Fruit fly (Drosophila melanogaster) whole organism, prepupa: ENCODE measurements around the gene alpha-Est4.
A peak's percentile ranks its signal among the peaks of the same experiment; 100 is the strongest.

Experiments
- Blimp-1 ChIP-seq: fragments of 200-800 bp; sonication (Bioruptor generic); optimal IDR thresholded peaks from 3 replicates; lab custom pipeline; 2017; ENCODE audit warnings: missing biosample characterization, missing genetic modification characterization, mild to moderate bottlenecking, moderate library complexity, missing genetic modification reagents
- CG10631 ChIP-seq: fragments of 200-800 bp; sonication (Bioruptor generic); optimal IDR thresholded peaks from 2 replicates; lab custom pipeline; 2016; ENCODE audit warnings: missing biosample characterization, missing genetic modification characterization
- CG10669 ChIP-seq: fragments of 200-800 bp; sonication (Bioruptor generic); optimal IDR thresholded peaks from 3 replicates; lab custom pipeline; 2018; ENCODE audit warnings: missing biosample characterization, mild to moderate bottlenecking, missing genetic modification characterization, moderate library complexity
- CG11294 ChIP-seq: fragments of 200-800 bp; sonication (Bioruptor generic); IDR thresholded peaks from 2 replicates; pipeline ENCODE4 v1.3.6; 2022; ENCODE audit warnings: missing biosample characterization, missing genetic modification characterization
- CG15336 ChIP-seq: fragments of 200-800 bp; sonication (Bioruptor generic); IDR thresholded peaks from 2 replicates; pipeline ENCODE4 v1.3.6; 2022; ENCODE audit warnings: missing biosample characterization, missing genetic modification characterization
- CG3032 ChIP-seq: fragments of 200-800 bp; optimal IDR thresholded peaks from 2 replicates; lab custom pipeline; 2019; ENCODE audit warnings: missing biosample characterization, mild to moderate bottlenecking, missing genetic modification characterization, moderate library complexity
- CG31627 ChIP-seq: fragments of 200-800 bp; sonication (Bioruptor generic); optimal IDR thresholded peaks from 3 replicates; lab custom pipeline; 2016; ENCODE audit warnings: missing biosample characterization, missing genetic modification characterization
- CG32006 ChIP-seq: fragments of 200-800 bp; sonication (Bioruptor generic); optimal IDR thresholded peaks from 3 replicates; lab custom pipeline; 2017; ENCODE audit warnings: missing biosample characterization, mild to moderate bottlenecking, missing genetic modification characterization
- CG34406 ChIP-seq: fragments of 200-800 bp; sonication (Bioruptor generic); optimal IDR thresholded peaks from 3 replicates; lab custom pipeline; 2016; ENCODE audit warnings: missing biosample characterization, missing genetic modification characterization
- CG3919 ChIP-seq: fragments of 200-800 bp; sonication (Bioruptor generic); optimal IDR thresholded peaks from 3 replicates; lab custom pipeline; 2016; ENCODE audit warnings: missing biosample characterization, missing genetic modification characterization
- CG6163 ChIP-seq: fragments of 200-800 bp; sonication (Bioruptor generic); IDR thresholded peaks from 3 replicates; pipeline ENCODE4 v1.3.6; 2022; ENCODE audit warnings: missing biosample characterization, missing genetic modification characterization
- CG6276 ChIP-seq: fragments of 200-800 bp; sonication (Bioruptor generic); optimal IDR thresholded peaks from 2 replicates; lab custom pipeline; 2017; ENCODE audit warnings: missing biosample characterization, mild to moderate bottlenecking, missing genetic modification characterization
- CG6792 ChIP-seq: fragments of 200-800 bp; sonication (Bioruptor generic); optimal IDR thresholded peaks from 3 replicates; lab custom pipeline; 2016; ENCODE audit warnings: missing biosample characterization, missing genetic modification characterization
- CG6808 ChIP-seq: fragments of 200-800 bp; sonication (Bioruptor generic); optimal IDR thresholded peaks from 3 replicates; lab custom pipeline; 2017; ENCODE audit warnings: missing biosample characterization, missing genetic modification characterization, mild to moderate bottlenecking, moderate library complexity, missing genetic modification reagents
- CG6854 ChIP-seq: fragments of 200-800 bp; sonication (Bioruptor generic); optimal IDR thresholded peaks from 2 replicates; lab custom pipeline; 2017; ENCODE audit warnings: missing biosample characterization, mild to moderate bottlenecking, missing genetic modification characterization
- CG7368 ChIP-seq: fragments of 200-800 bp; sonication (Bioruptor generic); optimal IDR thresholded peaks from 3 replicates; lab custom pipeline; 2016; ENCODE audit warnings: missing biosample characterization, missing genetic modification characterization
- CG8119 ChIP-seq: fragments of 200-800 bp; sonication (Bioruptor generic); IDR thresholded peaks from 3 replicates; pipeline ENCODE4 v1.3.6; 2022; ENCODE audit warnings: missing biosample characterization, missing genetic modification characterization
- CG8632 ChIP-seq: fragments of 200-800 bp; sonication (Bioruptor generic); optimal IDR thresholded peaks from 3 replicates; lab custom pipeline; 2016; ENCODE audit warnings: missing biosample characterization, missing genetic modification characterization
- CG9139 ChIP-seq: fragments of 200-800 bp; sonication (Bioruptor generic); optimal IDR thresholded peaks from 3 replicates; lab custom pipeline; 2017; ENCODE audit warnings: missing biosample characterization, mild to moderate bottlenecking, missing genetic modification characterization
- Eip78C ChIP-seq: fragments of 200-800 bp; sonication (Bioruptor generic); peaks from one replicate; lab custom pipeline; 2016; ENCODE audit warnings: missing biosample characterization, missing genetic modification characterization
- Eip93F ChIP-seq: fragments of 200-800 bp; sonication (Bioruptor generic); optimal IDR thresholded peaks from 2 replicates; lab custom pipeline; 2016; ENCODE audit warnings: missing biosample characterization, mild to moderate bottlenecking, missing genetic modification characterization
- Ets96B ChIP-seq: fragments of 200-800 bp; optimal IDR thresholded peaks from 2 replicates; lab custom pipeline; 2019; ENCODE audit warnings: missing biosample characterization, mild to moderate bottlenecking, missing genetic modification characterization, moderate library complexity
- Gug ChIP-seq: fragments of 200-800 bp; sonication (Bioruptor generic); IDR thresholded peaks from 2 replicates; pipeline ENCODE4 v1.3.6; 2022; ENCODE audit warnings: missing biosample characterization, missing genetic modification characterization
- Hr38 ChIP-seq: sonication (Bioruptor generic); optimal IDR thresholded peaks from 2 replicates; lab custom pipeline; 2016; ENCODE audit warnings: missing biosample characterization, missing genetic modification characterization
- Hr39 ChIP-seq: fragments of 200-800 bp; sonication (Bioruptor generic); optimal IDR thresholded peaks from 2 replicates; lab custom pipeline; 2016; ENCODE audit warnings: missing biosample characterization, missing genetic modification characterization
- Hr4 ChIP-seq: fragments of 200-800 bp; sonication (Bioruptor generic); optimal IDR thresholded peaks from 3 replicates; lab custom pipeline; 2016; ENCODE audit warnings: missing biosample characterization, missing genetic modification characterization
- Lpt ChIP-seq: fragments of 200-800 bp; sonication (Bioruptor generic); optimal IDR thresholded peaks from 3 replicates; lab custom pipeline; 2016; ENCODE audit warnings: missing biosample characterization, missing genetic modification characterization
- Smox ChIP-seq: fragments of 200-800 bp; sonication (Bioruptor generic); optimal IDR thresholded peaks from 3 replicates; lab custom pipeline; 2016; ENCODE audit warnings: missing biosample characterization, missing genetic modification characterization
- Sox102F ChIP-seq: fragments of 200-800 bp; sonication (Bioruptor generic); optimal IDR thresholded peaks from 2 replicates; lab custom pipeline; 2016; ENCODE audit warnings: missing biosample characterization, mild to moderate bottlenecking, missing genetic modification characterization
- Sox14 ChIP-seq: fragments of 200-800 bp; sonication (Bioruptor generic); optimal IDR thresholded peaks from 3 replicates; lab custom pipeline; 2016; ENCODE audit warnings: missing biosample characterization, missing genetic modification characterization
- Sox15 ChIP-seq: fragments of 200-800 bp; sonication (Bioruptor generic); optimal IDR thresholded peaks from 3 replicates; lab custom pipeline; 2016; ENCODE audit warnings: missing biosample characterization, missing genetic modification characterization
- achi ChIP-seq: fragments of 200-800 bp; sonication (Bioruptor generic); optimal IDR thresholded peaks from 3 replicates; lab custom pipeline; 2016; ENCODE audit warnings: missing biosample characterization, missing genetic modification characterization
- acj6 ChIP-seq: fragments of 200-800 bp; sonication (Bioruptor generic); optimal IDR thresholded peaks from 3 replicates; lab custom pipeline; 2016; ENCODE audit warnings: missing biosample characterization, missing genetic modification characterization
- cyc ChIP-seq: fragments of 200-800 bp; sonication (Bioruptor generic); optimal IDR thresholded peaks from 3 replicates; lab custom pipeline; 2016; ENCODE audit warnings: missing biosample characterization, missing genetic modification characterization
- dac ChIP-seq: fragments of 200-800 bp; sonication (Bioruptor generic); optimal IDR thresholded peaks from 2 replicates; lab custom pipeline; 2017; ENCODE audit warnings: missing biosample characterization, mild to moderate bottlenecking, missing genetic modification characterization
- dsx ChIP-seq: fragments of 200-800 bp; optimal IDR thresholded peaks from 3 replicates; lab custom pipeline; 2019; ENCODE audit warnings: missing biosample characterization, mild to moderate bottlenecking, missing genetic modification characterization, moderate library complexity; ENCODE audit not compliant: poor library complexity, severe bottlenecking
- esn ChIP-seq: fragments of 200-800 bp; sonication (Bioruptor generic); optimal IDR thresholded peaks from 2 replicates; lab custom pipeline; 2016; ENCODE audit warnings: missing biosample characterization, mild to moderate bottlenecking, missing genetic modification characterization, moderate library complexity
- fd59A ChIP-seq: fragments of 200-800 bp; sonication (Bioruptor generic); optimal IDR thresholded peaks from 2 replicates; lab custom pipeline; 2017; ENCODE audit warnings: missing biosample characterization, mild to moderate bottlenecking, missing genetic modification characterization, missing genetic modification reagents
- fd85E ChIP-seq: fragments of 200-800 bp; sonication (Bioruptor generic); optimal IDR thresholded peaks from 3 replicates; lab custom pipeline; 2016; ENCODE audit warnings: missing biosample characterization, missing genetic modification characterization
- fkh ChIP-seq: fragments of 200-800 bp; sonication (Bioruptor generic); optimal IDR thresholded peaks from 3 replicates; lab custom pipeline; 2017; ENCODE audit warnings: missing biosample characterization, mild to moderate bottlenecking, missing genetic modification characterization, moderate library complexity
- net ChIP-seq: fragments of 200-800 bp; sonication (Bioruptor generic); optimal IDR thresholded peaks from 3 replicates; lab custom pipeline; 2016; ENCODE audit warnings: missing biosample characterization, missing genetic modification characterization
- salr ChIP-seq, 2 experiments: fragments of 200-800 bp; sonication (Bioruptor generic); optimal IDR thresholded peaks; 3 replicates each; lab custom pipeline; 2016 to 2018; ENCODE audit warnings: missing biosample characterization in 2 of 2, missing genetic modification characterization in 2 of 2, mild to moderate bottlenecking in 1 of 2
- spab ChIP-seq: fragments of 200-800 bp; sonication (Bioruptor generic); optimal IDR thresholded peaks from 2 replicates; lab custom pipeline; 2017; ENCODE audit warnings: missing biosample characterization, mild to moderate bottlenecking, missing genetic modification characterization, missing genetic modification reagents
- ss ChIP-seq, 2 experiments: fragments of 200-800 bp; sonication (Bioruptor generic); optimal IDR thresholded peaks; 2 replicates in 1 of 2; 3 replicates in 1 of 2; lab custom pipeline; 2017 to 2018; ENCODE audit warnings: mild to moderate bottlenecking in 2 of 2, missing biosample characterization in 2 of 2, missing genetic modification characterization in 2 of 2, moderate library complexity in 1 of 2
- svp ChIP-seq: fragments of 200-800 bp; sonication (Bioruptor generic); peaks from one replicate; lab custom pipeline; 2016; ENCODE audit warnings: missing biosample characterization, missing genetic modification characterization
- topi ChIP-seq: fragments of 200-800 bp; sonication (Bioruptor generic); optimal IDR thresholded peaks from 3 replicates; lab custom pipeline; 2016; ENCODE audit warnings: missing biosample characterization, missing genetic modification characterization
- vri ChIP-seq: fragments of 200-800 bp; sonication (Bioruptor generic); optimal IDR thresholded peaks from 3 replicates; lab custom pipeline; 2016; ENCODE audit warnings: missing biosample characterization, mild to moderate bottlenecking, missing genetic modification characterization

Gene alpha-Est4

DNA sequence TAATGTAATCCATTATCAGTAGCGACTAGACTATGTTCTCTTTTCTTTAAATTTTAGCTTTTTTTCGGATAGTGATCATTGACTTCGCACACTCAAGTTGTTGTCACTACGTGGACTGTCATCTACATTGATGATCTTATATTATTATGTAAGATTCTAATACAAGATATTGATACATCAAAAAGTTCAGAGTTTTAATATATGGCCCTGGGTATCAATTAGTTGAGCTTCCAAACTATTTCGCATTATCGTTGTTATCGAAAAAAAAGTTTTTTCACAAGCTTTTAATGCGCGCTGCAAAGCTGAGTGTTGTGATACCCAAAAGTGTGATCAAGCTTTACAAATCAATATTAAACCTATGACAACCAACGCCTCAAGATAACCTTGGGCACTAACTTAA lies 46.3 kb downstream of the alpha-Est4 start:
- TF ChIP-seq CG32006 (GFP tag; lab: Kevin White, UChicago), result peak; percentile 36
- no peak for TF ChIP-seq CG3919 (GFP tag; lab: Kevin White, UChicago)
- TF ChIP-seq achi (GFP tag; lab: Kevin White, UChicago), result no peak
- TF ChIP-seq fkh, result peak; percentile 79
- no peak for TF ChIP-seq CG34406 (GFP tag; lab: Kevin White, UChicago)
- peak; percentile 78 for TF ChIP-seq svp (GFP tag; lab: Kevin White, UChicago)
- peak in 1 of 2 experiments; percentile 23 for TF ChIP-seq salr (GFP tag; optimal IDR thresholded peaks at IDR 0.05; lab: Kevin White, UChicago)
- peak; percentile 31 for TF ChIP-seq Hr4 (GFP tag; lab: Kevin White, UChicago)
- TF ChIP-seq topi (GFP tag; lab: Kevin White, UChicago), result no peak
- no peak for TF ChIP-seq Hr39 (GFP tag; lab: Kevin White, UChicago)
- TF ChIP-seq Eip78C, result peak; percentile 72

DNA sequence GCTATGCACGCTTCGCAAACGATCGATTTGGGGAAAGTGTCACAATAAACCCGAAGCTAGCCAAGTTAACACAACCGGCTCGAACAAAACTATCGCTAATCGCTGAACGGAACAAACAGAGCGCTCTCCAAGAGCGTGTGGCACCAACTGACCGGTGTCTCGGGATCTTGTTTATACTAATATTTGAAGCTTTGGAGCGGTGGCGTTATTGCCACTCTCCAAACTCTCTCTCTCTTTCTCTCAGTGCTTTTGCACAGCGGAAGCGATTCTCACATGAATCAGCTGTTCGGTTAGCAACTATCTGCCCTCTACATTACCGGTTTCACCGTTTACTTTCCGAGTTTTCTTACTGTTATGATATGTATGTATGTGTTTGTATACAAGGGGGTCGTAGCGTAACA lies 47.0 kb downstream of the alpha-Est4 start:
- TF ChIP-seq fd85E (GFP tag; lab: Kevin White, UChicago) (peak; percentile 16), CG15336 (GFP tag; lab: Robert Waterston, UW) (0 out of 2 replicates have a peak, but pooled peaks have one; percentile 6), CG6854 (GFP tag; lab: Kevin White, UChicago) (peak; percentile 48), Gug (GFP tag; lab: Robert Waterston, UW) (no peak), fkh (peak; percentile 28)

DNA sequence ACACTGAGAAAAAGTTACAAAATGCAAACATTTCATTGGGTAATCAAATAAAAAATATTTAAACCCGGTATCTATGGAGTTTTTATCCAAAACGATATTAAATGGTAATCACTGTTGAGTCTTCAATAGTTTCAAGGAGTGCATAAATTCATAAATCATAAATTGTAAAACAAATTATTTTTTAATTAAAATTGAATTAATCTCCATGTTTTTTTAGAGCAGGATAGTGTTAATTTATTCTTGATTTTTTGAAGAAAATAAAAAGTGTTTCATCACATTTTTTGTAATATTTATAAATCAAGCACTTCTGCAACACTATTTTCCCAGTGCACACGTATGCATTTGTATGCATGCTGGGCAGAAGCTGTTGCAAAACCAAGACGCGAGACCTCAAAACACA lies 47.5 kb downstream of the alpha-Est4 start:
- peak; percentile 81 for TF ChIP-seq net (GFP tag; lab: Kevin White, UChicago)
- TF ChIP-seq Hr39 (GFP tag; lab: Kevin White, UChicago), result peak; percentile 74
- TF ChIP-seq ss (GFP tag; optimal IDR thresholded peaks at IDR 0.05; lab: Kevin White, UChicago), result peak in 1 of 2 experiments; percentile 60
- peak; percentile 44 for TF ChIP-seq dac
- peak; percentile 84 for TF ChIP-seq CG6276 (GFP tag; lab: Kevin White, UChicago)
- TF ChIP-seq Eip78C, result peak; percentile 97
- TF ChIP-seq Sox15, result peak; percentile 71
- no peak for TF ChIP-seq CG9139
- TF ChIP-seq CG3032 (tag; lab: Kevin White, UChicago), result peak; percentile 69
- peak; percentile 47 for TF ChIP-seq dsx (GFP tag; lab: Kevin White, UChicago)
- TF ChIP-seq vri (GFP tag; lab: Kevin White, UChicago), result peak; percentile 26
- peak; percentile 15 for TF ChIP-seq CG6854 (GFP tag; lab: Kevin White, UChicago)
- TF ChIP-seq spab (GFP tag; lab: Kevin White, UChicago), result peak; percentile 46
- TF ChIP-seq fkh, result no peak
- no peak for TF ChIP-seq Hr38 (GFP tag; lab: Kevin White, UChicago)
- TF ChIP-seq esn (GFP tag; lab: Kevin White, UChicago), result peak; percentile 88
- peak; percentile 60 for TF ChIP-seq CG7368 (GFP tag; lab: Kevin White, UChicago)
- TF ChIP-seq Sox14 (GFP tag; lab: Kevin White, UChicago), result peak; percentile 71
- peak; percentile 78 for TF ChIP-seq Smox (GFP tag; lab: Kevin White, UChicago)
- peak; percentile 45 for TF ChIP-seq Sox102F
- TF ChIP-seq CG10631 (GFP tag; lab: Kevin White, UChicago), result peak; percentile 79
- TF ChIP-seq salr (GFP tag; optimal IDR thresholded peaks at IDR 0.05; lab: Kevin White, UChicago), result peak in 1 of 2 experiments; percentile 87
- peak; percentile 95 for TF ChIP-seq CG32006 (GFP tag; lab: Kevin White, UChicago)
- peak; percentile 85 for TF ChIP-seq acj6 (GFP tag; lab: Kevin White, UChicago)
- peak; percentile 29 for TF ChIP-seq Blimp-1
- TF ChIP-seq CG8119 (GFP tag; lab: Robert Waterston, UW), result peak; percentile 86
- peak; percentile 72 for TF ChIP-seq CG31627 (GFP tag; lab: Kevin White, UChicago)
- peak; percentile 71 for TF ChIP-seq Gug (GFP tag; lab: Robert Waterston, UW)
- TF ChIP-seq CG10669, result peak; percentile 45
- peak; percentile 42 for TF ChIP-seq CG6808 (GFP tag; lab: Kevin White, UChicago)
- TF ChIP-seq CG6792, result peak; percentile 69
- peak; percentile 56; the same call in 2 of the 3 replicates for TF ChIP-seq CG6163 (GFP tag; lab: Robert Waterston, UW)
- TF ChIP-seq Ets96B (tag; lab: Kevin White, UChicago), result peak; percentile 65
- no peak for TF ChIP-seq Eip93F (GFP tag; lab: Kevin White, UChicago)
- peak; percentile 78 for TF ChIP-seq CG8632 (GFP tag; lab: Kevin White, UChicago)
- TF ChIP-seq fd59A (GFP tag; lab: Kevin White, UChicago), result peak; percentile 27
- peak; percentile 40 for TF ChIP-seq CG11294
- peak; percentile 61 for TF ChIP-seq cyc (GFP tag; lab: Kevin White, UChicago)
- peak; percentile 56 for TF ChIP-seq Lpt (GFP tag; lab: Kevin White, UChicago)
